Worm (Caenorhabditis elegans) whole organism, L4 larva: ENCODE measurements around the gene F23D12.2.

Source experiments
- dve-1 ChIP-seq: sonication (generic microtip); optimal IDR thresholded peaks from 2 replicates; lab custom pipeline; 2017; ENCODE audit warnings: antibody characterized with exemption, mild to moderate bottlenecking, missing genetic modification characterization, missing compliant biosample characterization; ENCODE audit not compliant: insufficient read depth
- mdl-1 ChIP-seq, 2 experiments: fragments of 150-350 bp in 1 of 2; sonication (generic microtip) in 1 of 2; optimal IDR thresholded peaks; 2 replicates each; lab custom pipeline; 2014 to 2017; ENCODE audit warnings: missing biosample characterization in 2 of 2, missing genetic modification characterization in 2 of 2

DNA sequence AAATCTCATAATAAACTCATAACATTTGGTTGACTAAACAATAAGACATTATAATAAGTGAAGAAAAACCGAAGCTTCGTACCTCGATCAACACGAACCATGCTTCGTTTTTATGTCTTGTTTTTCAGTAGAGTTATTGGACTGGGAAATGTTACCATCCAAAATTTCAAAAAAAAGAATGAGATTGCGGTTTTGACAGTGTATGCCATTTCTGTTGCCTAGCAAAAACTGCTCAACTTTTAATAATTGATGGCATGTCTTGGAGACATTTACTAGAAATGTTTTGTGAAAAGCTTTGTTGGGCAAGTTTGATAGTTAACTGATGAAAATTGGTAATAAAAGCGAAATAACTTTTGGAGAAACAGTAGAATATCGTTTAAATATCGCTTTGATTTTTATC lies 26.1 kb downstream of the F23D12.2 start, which contains the start of gene Y60A9.1:
- TF ChIP-seq dve-1 (no peak), mdl-1 (tag; optimal IDR thresholded peaks at IDR 0.05; lab: Kevin White, UChicago) (no peak)
